Fruit fly (Drosophila melanogaster): Measurements from ENCODE around the gene Cad86C.
A peak's percentile ranks its signal among the peaks of the same experiment; 100 is the strongest.

The Cad86C gene

dm6 chr3R:10868427-10868962 is 41.6 kb downstream of the Cad86C start, which contains the start of the genes SelR and Tsp86D (continued):
- TF ChIP-seq ewg (GFP tag; optimal IDR thresholded peaks at IDR 0.05) (peak; percentile 24), Scr (GFP tag; IDR thresholded peaks at IDR 0.05; ENCODE audit: partially characterized antibody) (peak; percentile 68), CG18011 (GFP tag; optimal IDR thresholded peaks at IDR 0.05) (no peak), CG33557 (GFP tag; optimal IDR thresholded peaks at IDR 0.05) (no peak), Chrac-16 (GFP tag; optimal IDR thresholded peaks at IDR 0.05) (no peak), Asciz (GFP tag; optimal IDR thresholded peaks at IDR 0.05) (peak; percentile 1), CG3995 (GFP tag; optimal IDR thresholded peaks at IDR 0.05) (no peak), sc (optimal IDR thresholded peaks at IDR 0.05) (no peak), sc (GFP tag; optimal IDR thresholded peaks at IDR 0.05) (no peak), HmgD (GFP tag; optimal IDR thresholded peaks at IDR 0.05) (no peak), Dad (GFP tag; optimal IDR thresholded peaks at IDR 0.05) (no peak), CG4730 (GFP tag; IDR thresholded peaks at IDR 0.05) (no peak), CG10209 (GFP tag; optimal IDR thresholded peaks at IDR 0.05) (no peak), CG13424 (tag; optimal IDR thresholded peaks at IDR 0.05) (no peak), CG6689 (GFP tag; IDR thresholded peaks at IDR 0.05) (no peak), CG9817 (tag; optimal IDR thresholded peaks at IDR 0.05) (no peak), CG1647 (GFP tag; optimal IDR thresholded peaks at IDR 0.05) (no peak), Hey (tag; optimal IDR thresholded peaks at IDR 0.05) (no peak), CoRest (tag; optimal IDR thresholded peaks at IDR 0.05) (peak; percentile 20), Max (GFP tag; optimal IDR thresholded peaks at IDR 0.05) (peak; percentile 36), CG9932 (GFP tag; IDR thresholded peaks at IDR 0.05) (no peak), ash1 (GFP tag; optimal IDR thresholded peaks at IDR 0.05) (no peak), CG11247 (GFP tag; IDR thresholded peaks at IDR 0.05) (no peak), CG2875 (GFP tag; optimal IDR thresholded peaks at IDR 0.05) (no peak), Deaf1 (tag; optimal IDR thresholded peaks at IDR 0.05) (peak; percentile 28), CG4854 (GFP tag; optimal IDR thresholded peaks at IDR 0.05) (peak; percentile 99), CG1792 (GFP tag; optimal IDR thresholded peaks at IDR 0.05) (no peak), NC2α (GFP tag; optimal IDR thresholded peaks at IDR 0.05) (no peak), pros (GFP tag; optimal IDR thresholded peaks at IDR 0.05) (no peak), CG2889 (GFP tag; IDR thresholded peaks at IDR 0.05) (no peak), Mad (GFP tag; optimal IDR thresholded peaks at IDR 0.05) (no peak), Eip74EF (GFP tag; optimal IDR thresholded peaks at IDR 0.05) (peak in 1 of 2 experiments; percentile 46), CG7271 (tag; optimal IDR thresholded peaks at IDR 0.05) (peak; percentile 10), CG4707 (GFP tag; optimal IDR thresholded peaks at IDR 0.05) (no peak), sna (GFP tag; IDR thresholded peaks at IDR 0.05; ENCODE audit: partially characterized antibody) (peak; percentile 74), CG11504 (tag; optimal IDR thresholded peaks at IDR 0.05) (peak; percentile 57), Lpt (GFP tag; optimal IDR thresholded peaks at IDR 0.05) (no peak), Atf6 (GFP tag; IDR thresholded peaks at IDR 0.05) (peak; percentile 32; the same call in 1 of the 2 replicates), CG10321 (GFP tag; IDR thresholded peaks at IDR 0.05) (no peak), CG13287 (GFP tag; IDR thresholded peaks at IDR 0.05; ENCODE audit: partially characterized antibody) (peak; percentile 81), CrebB (tag; optimal IDR thresholded peaks at IDR 0.05) (peak; percentile 52), CG18476 (GFP tag; optimal IDR thresholded peaks at IDR 0.05) (no peak), Lim3 (GFP tag; IDR thresholded peaks at IDR 0.05) (no peak), Bdp1 (GFP tag; optimal IDR thresholded peaks at IDR 0.05) (no peak), Mrtf (GFP tag; IDR thresholded peaks at IDR 0.05) (no peak), Aef1 (GFP tag; IDR thresholded peaks at IDR 0.05) (no peak), CG30020 (tag; optimal IDR thresholded peaks at IDR 0.05) (no peak), p53 (GFP tag; optimal IDR thresholded peaks at IDR 0.05) (peak; percentile 57), Dek (tag; optimal IDR thresholded peaks at IDR 0.05) (peak; percentile 3), salm (tag; optimal IDR thresholded peaks at IDR 0.05) (peak; percentile 69), gsb (GFP tag; IDR thresholded peaks at IDR 0.05) (no peak)
